Fruit fly (Drosophila melanogaster) whole organism, embryonic: ENCODE results near the gene Dpm3.
A peak's percentile ranks its signal among the peaks of the same experiment; 100 is the strongest.

Experiments
- BtbVII ChIP-seq: fragments of 200-800 bp; sonication (Bioruptor generic); optimal IDR thresholded peaks from 3 replicates; lab custom pipeline; 2017; ENCODE audit warnings: missing biosample characterization, mild to moderate bottlenecking, missing genetic modification characterization
- Bteb2 ChIP-seq: fragments of 200-800 bp; sonication (Bioruptor generic); optimal IDR thresholded peaks from 2 replicates; lab custom pipeline; 2016; ENCODE audit warnings: missing biosample characterization, missing genetic modification characterization
- CG10209 ChIP-seq: fragments of 200-800 bp; sonication (Bioruptor generic); optimal IDR thresholded peaks from 3 replicates; lab custom pipeline; 2017; ENCODE audit warnings: missing biosample characterization, mild to moderate bottlenecking, missing genetic modification characterization, missing genetic modification reagents
- CG11504 ChIP-seq: fragments of 200-800 bp; sonication (Bioruptor generic); optimal IDR thresholded peaks from 3 replicates; lab custom pipeline; 2019; ENCODE audit warnings: missing biosample characterization, mild to moderate bottlenecking, missing genetic modification characterization, moderate library complexity
- CG11723 ChIP-seq: fragments of 200-800 bp; sonication (Bioruptor generic); optimal IDR thresholded peaks from 2 replicates; lab custom pipeline; 2017; ENCODE audit warnings: missing biosample characterization, mild to moderate bottlenecking, missing genetic modification characterization
- CG12942 ChIP-seq: fragments of 200-800 bp; sonication (Bioruptor generic); optimal IDR thresholded peaks from 3 replicates; lab custom pipeline; 2016; ENCODE audit warnings: missing biosample characterization, missing genetic modification characterization
- CG13894 ChIP-seq: fragments of 200-800 bp; sonication (Bioruptor generic); optimal IDR thresholded peaks from 3 replicates; lab custom pipeline; 2018; ENCODE audit warnings: missing biosample characterization, mild to moderate bottlenecking, missing genetic modification characterization, moderate library complexity
- CG15696 ChIP-seq: fragments of 200-800 bp; sonication (Bioruptor generic); optimal IDR thresholded peaks from 2 replicates; lab custom pipeline; 2019; ENCODE audit warnings: missing biosample characterization, mild to moderate bottlenecking, missing genetic modification characterization, moderate library complexity
- CG16779 ChIP-seq: fragments of 200-800 bp; sonication (Bioruptor generic); IDR thresholded peaks from 2 replicates; pipeline ENCODE4 v1.3.6; 2022; ENCODE audit warnings: missing biosample characterization, missing genetic modification characterization
- CG16815 ChIP-seq: fragments of 200-800 bp; sonication (Bioruptor generic); optimal IDR thresholded peaks from 3 replicates; lab custom pipeline; 2017; ENCODE audit warnings: missing biosample characterization, mild to moderate bottlenecking, missing genetic modification characterization
- CG17328 ChIP-seq: fragments of 200-800 bp; sonication (Bioruptor generic); IDR thresholded peaks from 2 replicates; pipeline ENCODE4 v1.3.6; 2022; ENCODE audit warnings: missing biosample characterization, missing genetic modification characterization
- CG17912 ChIP-seq: fragments of 200-800 bp; sonication (Bioruptor generic); optimal IDR thresholded peaks from 2 replicates; lab custom pipeline; 2018; ENCODE audit warnings: missing biosample characterization, mild to moderate bottlenecking, missing genetic modification characterization
- CG2199 ChIP-seq: fragments of 200-800 bp; sonication (Bioruptor generic); IDR thresholded peaks from 3 replicates; pipeline ENCODE4 v1.3.6; 2022; ENCODE audit warnings: missing biosample characterization, missing genetic modification characterization
- CG2712 ChIP-seq: fragments of 200-800 bp; optimal IDR thresholded peaks from 3 replicates; lab custom pipeline; 2019; ENCODE audit warnings: missing biosample characterization, mild to moderate bottlenecking, missing genetic modification characterization, moderate library complexity
- CG34376 ChIP-seq: fragments of 200-800 bp; sonication (Bioruptor generic); optimal IDR thresholded peaks from 2 replicates; lab custom pipeline; 2018; ENCODE audit warnings: missing biosample characterization, mild to moderate bottlenecking, missing genetic modification characterization
- CG8089 ChIP-seq: fragments of 200-800 bp; sonication (Bioruptor generic); optimal IDR thresholded peaks from 3 replicates; lab custom pipeline; 2016; ENCODE audit warnings: missing biosample characterization, missing genetic modification characterization
- CG8290 ChIP-seq, 3 experiments: fragments of 200-800 bp; sonication (Bioruptor generic); optimal IDR thresholded peaks; 2 replicates each; lab custom pipeline; 2016 to 2019; ENCODE audit warnings: missing biosample characterization in 3 of 3, missing genetic modification characterization in 3 of 3, mild to moderate bottlenecking in 2 of 3, moderate library complexity in 1 of 3
- GATAe ChIP-seq: fragments of 200-800 bp; sonication (Bioruptor generic); conservative IDR thresholded peaks from 2 replicates; pipeline ENCODE4 v1.3.6; 2022; ENCODE audit warnings: missing biosample characterization, missing genetic modification characterization
- Gsc ChIP-seq: fragments of 200-800 bp; sonication (Bioruptor generic); IDR thresholded peaks from 2 replicates; pipeline ENCODE4 v1.3.6; 2022; ENCODE audit warnings: missing biosample characterization, missing genetic modification characterization
- Hr51 ChIP-seq, 2 experiments: fragments of 200-800 bp; sonication (Bioruptor generic); optimal IDR thresholded peaks; 2 replicates in 1 of 2; 3 replicates in 1 of 2; lab custom pipeline; 2016 to 2018; ENCODE audit warnings: missing biosample characterization in 2 of 2, missing genetic modification characterization in 2 of 2, mild to moderate bottlenecking in 1 of 2, moderate library complexity in 1 of 2
- Lhr ChIP-seq: fragments of 200-800 bp; sonication (Bioruptor generic); optimal IDR thresholded peaks from 3 replicates; lab custom pipeline; 2017; ENCODE audit warnings: mild to moderate bottlenecking, missing biosample characterization, missing genetic modification reagents, missing genetic modification characterization
- Med ChIP-seq: fragments of 200-800 bp; sonication (Bioruptor generic); peaks from one replicate; lab custom pipeline; 2016; ENCODE audit warnings: missing biosample characterization, missing genetic modification characterization, mild to moderate bottlenecking, inconsistent platforms, moderate library complexity
- Mes4 ChIP-seq: fragments of 200-800 bp; sonication (Bioruptor generic); optimal IDR thresholded peaks from 2 replicates; lab custom pipeline; 2016; ENCODE audit warnings: missing biosample characterization, missing genetic modification characterization
- Nf-YC ChIP-seq: fragments of 200-800 bp; optimal IDR thresholded peaks from 3 replicates; lab custom pipeline; 2019; ENCODE audit warnings: missing biosample characterization, mild to moderate bottlenecking, missing genetic modification characterization, moderate library complexity
- Oli ChIP-seq: fragments of 200-800 bp; sonication (Bioruptor generic); optimal IDR thresholded peaks from 2 replicates; lab custom pipeline; 2018; ENCODE audit warnings: missing biosample characterization, mild to moderate bottlenecking, missing genetic modification characterization, moderate library complexity
- Pdp1 ChIP-seq, 2 experiments: fragments of 200-800 bp; sonication (Bioruptor generic); optimal IDR thresholded peaks; 3 replicates each; lab custom pipeline; 2016; ENCODE audit warnings: missing biosample characterization in 2 of 2, missing genetic modification characterization in 2 of 2, mild to moderate bottlenecking in 1 of 2, moderate library complexity in 1 of 2
- cas ChIP-seq: fragments of 200-800 bp; sonication (Bioruptor generic); IDR thresholded peaks from 2 replicates; pipeline ENCODE4 v1.3.6; 2022; ENCODE audit warnings: missing biosample characterization, missing genetic modification characterization
- caup ChIP-seq: fragments of 200-800 bp; sonication (Bioruptor generic); optimal IDR thresholded peaks from 3 replicates; lab custom pipeline; 2017; ENCODE audit warnings: missing biosample characterization, mild to moderate bottlenecking, missing genetic modification characterization, moderate library complexity; ENCODE audit not compliant: severe bottlenecking
- chn ChIP-seq: fragments of 200-800 bp; sonication (Bioruptor generic); optimal IDR thresholded peaks from 2 replicates; lab custom pipeline; 2016; ENCODE audit warnings: missing biosample characterization, missing genetic modification characterization
- dmrt99B ChIP-seq: fragments of 200-800 bp; sonication (Bioruptor generic); optimal IDR thresholded peaks from 2 replicates; lab custom pipeline; 2018; ENCODE audit warnings: missing biosample characterization, mild to moderate bottlenecking, missing genetic modification characterization, moderate library complexity
- exex ChIP-seq: fragments of 200-800 bp; sonication (Bioruptor generic); optimal IDR thresholded peaks from 4 replicates; lab custom pipeline; 2018; ENCODE audit warnings: missing biosample characterization, mild to moderate bottlenecking, missing genetic modification characterization, moderate library complexity
- fd102C ChIP-seq: fragments of 200-800 bp; sonication (Bioruptor generic); optimal IDR thresholded peaks from 2 replicates; lab custom pipeline; 2018; ENCODE audit warnings: missing biosample characterization, mild to moderate bottlenecking, missing genetic modification characterization, moderate library complexity
- gem ChIP-seq: fragments of 200-800 bp; sonication (Bioruptor generic); optimal IDR thresholded peaks from 2 replicates; lab custom pipeline; 2019; ENCODE audit warnings: missing biosample characterization, mild to moderate bottlenecking, missing genetic modification characterization, moderate library complexity
- kni ChIP-seq: fragments of 200-800 bp; sonication (Bioruptor generic); optimal IDR thresholded peaks from 3 replicates; lab custom pipeline; 2017; ENCODE audit warnings: mild to moderate bottlenecking, missing biosample characterization, missing genetic modification reagents, missing genetic modification characterization
- lola ChIP-seq, 3 experiments: fragments of >200 bp in 2 of 3; fragments of 200-800 bp in 1 of 3; sonication (Bioruptor generic) in 1 of 3; optimal IDR thresholded peaks; 2 replicates each; lab custom pipeline; 2017 to 2019; ENCODE audit warnings: missing biosample characterization in 3 of 3, missing genetic modification characterization in 3 of 3, mild to moderate bottlenecking in 1 of 3, moderate library complexity in 1 of 3
- onecut ChIP-seq: fragments of 200-800 bp; sonication (Bioruptor generic); IDR thresholded peaks from 2 replicates; pipeline ENCODE4 v1.3.6; 2022; ENCODE audit warnings: missing biosample characterization, missing genetic modification characterization
- pzg ChIP-seq: fragments of 200-800 bp; sonication (Bioruptor generic); optimal IDR thresholded peaks from 3 replicates; lab custom pipeline; 2018; ENCODE audit warnings: missing biosample characterization, mild to moderate bottlenecking, missing genetic modification characterization, moderate library complexity
- repo ChIP-seq: fragments of 200-800 bp; sonication (Bioruptor generic); optimal IDR thresholded peaks from 2 replicates; lab custom pipeline; 2016; ENCODE audit warnings: missing biosample characterization, missing genetic modification characterization
- sd ChIP-seq: fragments of 200-800 bp; sonication (Bioruptor generic); optimal IDR thresholded peaks from 3 replicates; lab custom pipeline; 2018; ENCODE audit warnings: missing biosample characterization, mild to moderate bottlenecking, missing genetic modification characterization, moderate library complexity
- sens ChIP-seq: fragments of 200-800 bp; sonication (Bioruptor generic); peaks from one replicate; lab custom pipeline; 2016; ENCODE audit warnings: missing biosample characterization, missing genetic modification characterization
- slbo ChIP-seq: fragments of 200-800 bp; sonication (Bioruptor generic); IDR thresholded peaks from 2 replicates; pipeline ENCODE4 v1.3.6; 2022; ENCODE audit warnings: missing biosample characterization, missing genetic modification characterization
- slp2 ChIP-seq: fragments of 200-800 bp; sonication (Bioruptor generic); optimal IDR thresholded peaks from 2 replicates; lab custom pipeline; 2016; ENCODE audit warnings: missing biosample characterization, missing genetic modification characterization
- sug ChIP-seq: fragments of 200-800 bp; optimal IDR thresholded peaks from 2 replicates; lab custom pipeline; 2019; ENCODE audit warnings: missing biosample characterization, mild to moderate bottlenecking, missing genetic modification characterization, moderate library complexity
- tna ChIP-seq: fragments of 200-800 bp; sonication (Bioruptor generic); IDR thresholded peaks from 2 replicates; pipeline ENCODE4 v1.3.6; 2022; ENCODE audit warnings: missing biosample characterization, missing genetic modification characterization; ENCODE audit not compliant: partially characterized antibody
- vnd ChIP-seq: fragments of 200-800 bp; sonication (Bioruptor generic); IDR thresholded peaks from 3 replicates; pipeline ENCODE4 v1.3.6; 2022; ENCODE audit warnings: missing biosample characterization, missing genetic modification characterization; ENCODE audit not compliant: partially characterized antibody

The Dpm3 gene

dm6 chr3R:13365665-13366414, 37.0 kb downstream of the Dpm3 start (continued):
- no peak for TF ChIP-seq CG8089 (GFP tag; lab: Kevin White, UChicago)
- peak; percentile 65 for TF ChIP-seq exex
- peak; percentile 5 for TF ChIP-seq caup
- peak in 1 of 2 experiments; percentile 54 for TF ChIP-seq Pdp1 (GFP tag; optimal IDR thresholded peaks at IDR 0.05; lab: Kevin White, UChicago)
- peak; percentile 15 for TF ChIP-seq Oli (tag; lab: Kevin White, UChicago)
- TF ChIP-seq fd102C (GFP tag; lab: Kevin White, UChicago), result no peak
- TF ChIP-seq sd (tag; lab: Kevin White, UChicago), result peak; percentile 8
- no peak for TF ChIP-seq gem (tag; lab: Kevin White, UChicago)
- no peak for TF ChIP-seq CG11723
- peak; percentile 62 for TF ChIP-seq GATAe (GFP tag; lab: Robert Waterston, UW)
- TF ChIP-seq BtbVII (GFP tag; lab: Kevin White, UChicago), result peak; percentile 30
- no peak for TF ChIP-seq Bteb2 (GFP tag; lab: Kevin White, UChicago)
- peak; percentile 34 for TF ChIP-seq CG13894 (tag; lab: Kevin White, UChicago)
- no peak for TF ChIP-seq Nf-YC (tag; lab: Kevin White, UChicago)
- no peak for TF ChIP-seq CG16779 (GFP tag; lab: Robert Waterston, UW)
- no peak for TF ChIP-seq CG17328
- TF ChIP-seq CG11504 (tag; lab: Kevin White, UChicago), result peak; percentile 12
- TF ChIP-seq vnd (GFP tag; lab: Robert Waterston, UW), result no peak
- TF ChIP-seq tna (GFP tag; lab: Robert Waterston, UW), result no peak
- TF ChIP-seq CG10209 (GFP tag; lab: Kevin White, UChicago), result no peak
- TF ChIP-seq sens (GFP tag; lab: Kevin White, UChicago), result peak; percentile 23
- peak; percentile 36 for TF ChIP-seq CG15696
- peak; percentile 13 for TF ChIP-seq dmrt99B (tag; lab: Kevin White, UChicago)
- TF ChIP-seq repo (GFP tag; lab: Kevin White, UChicago), result no peak
- no peak for TF ChIP-seq lola (GFP tag; optimal IDR thresholded peaks at IDR 0.05; lab: Kevin White, UChicago)
- no peak for TF ChIP-seq chn (GFP tag; lab: Kevin White, UChicago)
- TF ChIP-seq CG2712 (tag; lab: Kevin White, UChicago), result no peak
- TF ChIP-seq CG8290 (GFP tag; optimal IDR thresholded peaks at IDR 0.05; lab: Kevin White, UChicago), result no peak
- TF ChIP-seq CG8290 (tag; optimal IDR thresholded peaks at IDR 0.05; lab: Kevin White, UChicago), result peak in 1 of 2 experiments; percentile 44
- TF ChIP-seq pzg (GFP tag; lab: Kevin White, UChicago), result no peak
- TF ChIP-seq onecut (GFP tag; lab: Robert Waterston, UW), result peak; percentile 50
- TF ChIP-seq sug (tag; lab: Kevin White, UChicago), result peak; percentile 52
- TF ChIP-seq cas (GFP tag; lab: Robert Waterston, UW), result no peak
- TF ChIP-seq Lhr (GFP tag; lab: Kevin White, UChicago), result no peak
- no peak for TF ChIP-seq CG16815 (GFP tag; lab: Kevin White, UChicago)
- no peak for TF ChIP-seq CG17912 (GFP tag; lab: Kevin White, UChicago)
- peak in 1 of 2 experiments; percentile 19 for TF ChIP-seq Hr51 (GFP tag; optimal IDR thresholded peaks at IDR 0.05; lab: Kevin White, UChicago)
- TF ChIP-seq Med (GFP tag; lab: Kevin White, UChicago), result peak; percentile 58
- no peak for TF ChIP-seq Gsc (GFP tag; lab: Robert Waterston, UW)
- 0 out of 3 replicates have a peak, but pooled peaks have one; percentile 45 for TF ChIP-seq CG2199
- TF ChIP-seq Mes4 (GFP tag; lab: Kevin White, UChicago), result no peak
- TF ChIP-seq slp2 (GFP tag; lab: Kevin White, UChicago), result no peak
- peak; percentile 41 for TF ChIP-seq CG34376 (GFP tag; lab: Kevin White, UChicago)
- no peak for TF ChIP-seq CG12942 (GFP tag; lab: Kevin White, UChicago)
- no peak for TF ChIP-seq kni
- 0 out of 2 replicates have a peak, but pooled peaks have one; percentile 6 for TF ChIP-seq slbo (GFP tag; lab: Robert Waterston, UW)
